Fruit fly (Drosophila melanogaster) whole organism, prepupa: ENCODE results near the gene Ski6.

Source experiments
- Blimp-1 ChIP-seq: fragments of 200-800 bp; sonication (Bioruptor generic); optimal IDR thresholded peaks from 3 replicates; lab custom pipeline; 2017; ENCODE audit warnings: missing biosample characterization, missing genetic modification characterization, mild to moderate bottlenecking, moderate library complexity, missing genetic modification reagents
- CG10631 ChIP-seq: fragments of 200-800 bp; sonication (Bioruptor generic); optimal IDR thresholded peaks from 2 replicates; lab custom pipeline; 2016; ENCODE audit warnings: missing biosample characterization, missing genetic modification characterization
- CG10669 ChIP-seq: fragments of 200-800 bp; sonication (Bioruptor generic); optimal IDR thresholded peaks from 3 replicates; lab custom pipeline; 2018; ENCODE audit warnings: missing biosample characterization, mild to moderate bottlenecking, missing genetic modification characterization, moderate library complexity
- CG11294 ChIP-seq: fragments of 200-800 bp; sonication (Bioruptor generic); IDR thresholded peaks from 2 replicates; pipeline ENCODE4 v1.3.6; 2022; ENCODE audit warnings: missing biosample characterization, missing genetic modification characterization
- CG11762 ChIP-seq: fragments of 200-800 bp; sonication (Bioruptor generic); optimal IDR thresholded peaks from 3 replicates; lab custom pipeline; 2016; ENCODE audit warnings: missing biosample characterization, missing genetic modification characterization; ENCODE audit not compliant: insufficient read depth
- CG11902 ChIP-seq: fragments of 200-800 bp; sonication (Bioruptor generic); optimal IDR thresholded peaks from 3 replicates; lab custom pipeline; 2016; ENCODE audit warnings: missing biosample characterization, missing genetic modification characterization
- CG15336 ChIP-seq: fragments of 200-800 bp; sonication (Bioruptor generic); IDR thresholded peaks from 2 replicates; pipeline ENCODE4 v1.3.6; 2022; ENCODE audit warnings: missing biosample characterization, missing genetic modification characterization
- CG1621 ChIP-seq: fragments of 200-800 bp; sonication (Bioruptor generic); optimal IDR thresholded peaks from 3 replicates; lab custom pipeline; 2018; ENCODE audit warnings: missing biosample characterization, mild to moderate bottlenecking, missing genetic modification characterization
- CG16779 ChIP-seq: fragments of 200-800 bp; sonication (Bioruptor generic); optimal IDR thresholded peaks from 3 replicates; lab custom pipeline; 2017; ENCODE audit warnings: missing biosample characterization, mild to moderate bottlenecking, missing genetic modification characterization
- CG3032 ChIP-seq: fragments of 200-800 bp; optimal IDR thresholded peaks from 2 replicates; lab custom pipeline; 2019; ENCODE audit warnings: missing biosample characterization, mild to moderate bottlenecking, missing genetic modification characterization, moderate library complexity
- CG32006 ChIP-seq: fragments of 200-800 bp; sonication (Bioruptor generic); optimal IDR thresholded peaks from 3 replicates; lab custom pipeline; 2017; ENCODE audit warnings: missing biosample characterization, mild to moderate bottlenecking, missing genetic modification characterization
- CG34406 ChIP-seq: fragments of 200-800 bp; sonication (Bioruptor generic); optimal IDR thresholded peaks from 3 replicates; lab custom pipeline; 2016; ENCODE audit warnings: missing biosample characterization, missing genetic modification characterization
- CG3919 ChIP-seq: fragments of 200-800 bp; sonication (Bioruptor generic); optimal IDR thresholded peaks from 3 replicates; lab custom pipeline; 2016; ENCODE audit warnings: missing biosample characterization, missing genetic modification characterization
- CG4318 ChIP-seq: fragments of 200-800 bp; sonication (Bioruptor generic); optimal IDR thresholded peaks from 3 replicates; lab custom pipeline; 2017; ENCODE audit warnings: missing biosample characterization, mild to moderate bottlenecking, missing genetic modification characterization
- CG6163 ChIP-seq: fragments of 200-800 bp; sonication (Bioruptor generic); IDR thresholded peaks from 3 replicates; pipeline ENCODE4 v1.3.6; 2022; ENCODE audit warnings: missing biosample characterization, missing genetic modification characterization
- CG6276 ChIP-seq: fragments of 200-800 bp; sonication (Bioruptor generic); optimal IDR thresholded peaks from 2 replicates; lab custom pipeline; 2017; ENCODE audit warnings: missing biosample characterization, mild to moderate bottlenecking, missing genetic modification characterization
- CG6792 ChIP-seq: fragments of 200-800 bp; sonication (Bioruptor generic); optimal IDR thresholded peaks from 3 replicates; lab custom pipeline; 2016; ENCODE audit warnings: missing biosample characterization, missing genetic modification characterization
- CG6808 ChIP-seq: fragments of 200-800 bp; sonication (Bioruptor generic); optimal IDR thresholded peaks from 3 replicates; lab custom pipeline; 2017; ENCODE audit warnings: missing biosample characterization, missing genetic modification characterization, mild to moderate bottlenecking, moderate library complexity, missing genetic modification reagents
- CG6854 ChIP-seq: fragments of 200-800 bp; sonication (Bioruptor generic); optimal IDR thresholded peaks from 2 replicates; lab custom pipeline; 2017; ENCODE audit warnings: missing biosample characterization, mild to moderate bottlenecking, missing genetic modification characterization
- CG7368 ChIP-seq: fragments of 200-800 bp; sonication (Bioruptor generic); optimal IDR thresholded peaks from 3 replicates; lab custom pipeline; 2016; ENCODE audit warnings: missing biosample characterization, missing genetic modification characterization
- CG8119 ChIP-seq: fragments of 200-800 bp; sonication (Bioruptor generic); IDR thresholded peaks from 3 replicates; pipeline ENCODE4 v1.3.6; 2022; ENCODE audit warnings: missing biosample characterization, missing genetic modification characterization
- CG8319 ChIP-seq: fragments of 200-800 bp; sonication (Bioruptor generic); optimal IDR thresholded peaks from 3 replicates; lab custom pipeline; 2016; ENCODE audit warnings: missing biosample characterization, missing genetic modification characterization
- CG8632 ChIP-seq: fragments of 200-800 bp; sonication (Bioruptor generic); optimal IDR thresholded peaks from 3 replicates; lab custom pipeline; 2016; ENCODE audit warnings: missing biosample characterization, missing genetic modification characterization
- CG9139 ChIP-seq: fragments of 200-800 bp; sonication (Bioruptor generic); optimal IDR thresholded peaks from 3 replicates; lab custom pipeline; 2017; ENCODE audit warnings: missing biosample characterization, mild to moderate bottlenecking, missing genetic modification characterization
- Eip78C ChIP-seq: fragments of 200-800 bp; sonication (Bioruptor generic); peaks from one replicate; lab custom pipeline; 2016; ENCODE audit warnings: missing biosample characterization, missing genetic modification characterization
- Eip93F ChIP-seq: fragments of 200-800 bp; sonication (Bioruptor generic); optimal IDR thresholded peaks from 2 replicates; lab custom pipeline; 2016; ENCODE audit warnings: missing biosample characterization, mild to moderate bottlenecking, missing genetic modification characterization
- Ets21C ChIP-seq: fragments of 200-800 bp; sonication (Bioruptor generic); optimal IDR thresholded peaks from 3 replicates; lab custom pipeline; 2016; ENCODE audit warnings: missing biosample characterization, missing genetic modification characterization
- Gug ChIP-seq: fragments of 200-800 bp; sonication (Bioruptor generic); IDR thresholded peaks from 2 replicates; pipeline ENCODE4 v1.3.6; 2022; ENCODE audit warnings: missing biosample characterization, missing genetic modification characterization
- Hr38 ChIP-seq: sonication (Bioruptor generic); optimal IDR thresholded peaks from 2 replicates; lab custom pipeline; 2016; ENCODE audit warnings: missing biosample characterization, missing genetic modification characterization
- Hr39 ChIP-seq: fragments of 200-800 bp; sonication (Bioruptor generic); optimal IDR thresholded peaks from 2 replicates; lab custom pipeline; 2016; ENCODE audit warnings: missing biosample characterization, missing genetic modification characterization
- Hr4 ChIP-seq: fragments of 200-800 bp; sonication (Bioruptor generic); optimal IDR thresholded peaks from 3 replicates; lab custom pipeline; 2016; ENCODE audit warnings: missing biosample characterization, missing genetic modification characterization
- Lpt ChIP-seq: fragments of 200-800 bp; sonication (Bioruptor generic); optimal IDR thresholded peaks from 3 replicates; lab custom pipeline; 2016; ENCODE audit warnings: missing biosample characterization, missing genetic modification characterization
- Met ChIP-seq: fragments of 200-800 bp; sonication (Bioruptor generic); optimal IDR thresholded peaks from 3 replicates; lab custom pipeline; 2016; ENCODE audit warnings: missing biosample characterization, missing genetic modification characterization
- OdsH ChIP-seq: fragments of 200-800 bp; sonication (Bioruptor generic); optimal IDR thresholded peaks from 3 replicates; lab custom pipeline; 2016; ENCODE audit warnings: missing biosample characterization, missing genetic modification characterization
- Smox ChIP-seq: fragments of 200-800 bp; sonication (Bioruptor generic); optimal IDR thresholded peaks from 3 replicates; lab custom pipeline; 2016; ENCODE audit warnings: missing biosample characterization, missing genetic modification characterization
- Sox14 ChIP-seq: fragments of 200-800 bp; sonication (Bioruptor generic); optimal IDR thresholded peaks from 3 replicates; lab custom pipeline; 2016; ENCODE audit warnings: missing biosample characterization, missing genetic modification characterization
- Sox15 ChIP-seq: fragments of 200-800 bp; sonication (Bioruptor generic); optimal IDR thresholded peaks from 3 replicates; lab custom pipeline; 2016; ENCODE audit warnings: missing biosample characterization, missing genetic modification characterization
- achi ChIP-seq: fragments of 200-800 bp; sonication (Bioruptor generic); optimal IDR thresholded peaks from 3 replicates; lab custom pipeline; 2016; ENCODE audit warnings: missing biosample characterization, missing genetic modification characterization
- acj6 ChIP-seq: fragments of 200-800 bp; sonication (Bioruptor generic); optimal IDR thresholded peaks from 3 replicates; lab custom pipeline; 2016; ENCODE audit warnings: missing biosample characterization, missing genetic modification characterization
- cyc ChIP-seq: fragments of 200-800 bp; sonication (Bioruptor generic); optimal IDR thresholded peaks from 3 replicates; lab custom pipeline; 2016; ENCODE audit warnings: missing biosample characterization, missing genetic modification characterization
- dac ChIP-seq: fragments of 200-800 bp; sonication (Bioruptor generic); optimal IDR thresholded peaks from 2 replicates; lab custom pipeline; 2017; ENCODE audit warnings: missing biosample characterization, mild to moderate bottlenecking, missing genetic modification characterization
- dsx ChIP-seq: fragments of 200-800 bp; optimal IDR thresholded peaks from 3 replicates; lab custom pipeline; 2019; ENCODE audit warnings: missing biosample characterization, mild to moderate bottlenecking, missing genetic modification characterization, moderate library complexity; ENCODE audit not compliant: poor library complexity, severe bottlenecking
- eg ChIP-seq: fragments of 200-800 bp; sonication (Bioruptor generic); IDR thresholded peaks from 3 replicates; pipeline ENCODE4 v1.3.6; 2022; ENCODE audit warnings: missing biosample characterization, missing genetic modification characterization
- esn ChIP-seq: fragments of 200-800 bp; sonication (Bioruptor generic); optimal IDR thresholded peaks from 2 replicates; lab custom pipeline; 2016; ENCODE audit warnings: missing biosample characterization, mild to moderate bottlenecking, missing genetic modification characterization, moderate library complexity
- fd59A ChIP-seq: fragments of 200-800 bp; sonication (Bioruptor generic); optimal IDR thresholded peaks from 2 replicates; lab custom pipeline; 2017; ENCODE audit warnings: missing biosample characterization, mild to moderate bottlenecking, missing genetic modification characterization, missing genetic modification reagents
- fd85E ChIP-seq: fragments of 200-800 bp; sonication (Bioruptor generic); optimal IDR thresholded peaks from 3 replicates; lab custom pipeline; 2016; ENCODE audit warnings: missing biosample characterization, missing genetic modification characterization
- lz ChIP-seq: fragments of 200-800 bp; sonication (Bioruptor generic); optimal IDR thresholded peaks from 3 replicates; lab custom pipeline; 2016; ENCODE audit warnings: missing biosample characterization, missing genetic modification characterization
- net ChIP-seq: fragments of 200-800 bp; sonication (Bioruptor generic); optimal IDR thresholded peaks from 3 replicates; lab custom pipeline; 2016; ENCODE audit warnings: missing biosample characterization, missing genetic modification characterization
- pdm3 ChIP-seq: fragments of 200-800 bp; sonication (Bioruptor generic); optimal IDR thresholded peaks from 3 replicates; lab custom pipeline; 2016; ENCODE audit warnings: missing biosample characterization, missing genetic modification characterization
- salr ChIP-seq, 2 experiments: fragments of 200-800 bp; sonication (Bioruptor generic); optimal IDR thresholded peaks; 3 replicates each; lab custom pipeline; 2016 to 2018; ENCODE audit warnings: missing biosample characterization in 2 of 2, missing genetic modification characterization in 2 of 2, mild to moderate bottlenecking in 1 of 2
- spab ChIP-seq: fragments of 200-800 bp; sonication (Bioruptor generic); optimal IDR thresholded peaks from 2 replicates; lab custom pipeline; 2017; ENCODE audit warnings: missing biosample characterization, mild to moderate bottlenecking, missing genetic modification characterization, missing genetic modification reagents
- ss ChIP-seq, 2 experiments: fragments of 200-800 bp; sonication (Bioruptor generic); optimal IDR thresholded peaks; 2 replicates in 1 of 2; 3 replicates in 1 of 2; lab custom pipeline; 2017 to 2018; ENCODE audit warnings: mild to moderate bottlenecking in 2 of 2, missing biosample characterization in 2 of 2, missing genetic modification characterization in 2 of 2, moderate library complexity in 1 of 2
- vri ChIP-seq: fragments of 200-800 bp; sonication (Bioruptor generic); optimal IDR thresholded peaks from 3 replicates; lab custom pipeline; 2016; ENCODE audit warnings: missing biosample characterization, mild to moderate bottlenecking, missing genetic modification characterization

Gene Ski6

dm6 chr2L:13191894-13192293 lies 30.3 kb downstream of the Ski6 start, which contains the start of the genes CG16974 and Edem2:
Gene CG16974, minus strand, starts transcription at chr2L:13191979.
Gene Edem2, plus strand, starts transcription at chr2L:13192201.
- TF ChIP-seq ss (GFP tag; optimal IDR thresholded peaks at IDR 0.05; lab: Kevin White, UChicago) (no peak), achi (GFP tag; lab: Kevin White, UChicago) (no peak), CG9139 (no peak), CG15336 (GFP tag; lab: Robert Waterston, UW) (no peak), CG16779 (tag; lab: Kevin White, UChicago) (no peak), CG6854 (GFP tag; lab: Kevin White, UChicago) (peak; percentile 17), CG3032 (tag; lab: Kevin White, UChicago) (peak; percentile 56), CG32006 (GFP tag; lab: Kevin White, UChicago) (no peak), CG34406 (no peak), pdm3 (no peak), Gug (GFP tag; lab: Robert Waterston, UW) (0 out of 2 replicates have a peak, but pooled peaks have one; percentile 8), CG10669 (no peak), esn (GFP tag; lab: Kevin White, UChicago) (peak; percentile 77), CG3919 (GFP tag; lab: Kevin White, UChicago) (no peak), cyc (GFP tag; lab: Kevin White, UChicago) (peak; percentile 61), lz (GFP tag; lab: Kevin White, UChicago) (no peak), eg (GFP tag; lab: Robert Waterston, UW) (peak; percentile 60; the same call in 2 of the 3 replicates), CG8319 (GFP tag; lab: Kevin White, UChicago) (no peak), Lpt (GFP tag; lab: Kevin White, UChicago) (no peak), CG4318 (GFP tag; lab: Kevin White, UChicago) (no peak), fd85E (no peak), Eip93F (peak; percentile 68), Ets21C (peak; percentile 56), Met (GFP tag; lab: Kevin White, UChicago) (no peak), Sox14 (GFP tag; lab: Kevin White, UChicago) (no peak), Blimp-1 (no peak), fd59A (GFP tag; lab: Kevin White, UChicago) (peak; percentile 3), CG7368 (GFP tag; lab: Kevin White, UChicago) (no peak), OdsH (no peak), Hr39 (no peak), Hr4 (GFP tag; lab: Kevin White, UChicago) (no peak), spab (no peak), CG11294 (0 out of 2 replicates have a peak, but pooled peaks have one; percentile 30), Hr38 (GFP tag; lab: Kevin White, UChicago) (no peak), dsx (GFP tag; lab: Kevin White, UChicago) (no peak), CG1621 (tag; lab: Kevin White, UChicago) (no peak), CG6163 (GFP tag; lab: Robert Waterston, UW) (peak; percentile 49; the same call in 2 of the 3 replicates), Eip78C (GFP tag; lab: Kevin White, UChicago) (no peak), vri (GFP tag; lab: Kevin White, UChicago) (peak; percentile 69), CG6276 (no peak), salr (GFP tag; optimal IDR thresholded peaks at IDR 0.05; lab: Kevin White, UChicago) (no peak), CG6808 (GFP tag; lab: Kevin White, UChicago) (no peak), net (GFP tag; lab: Kevin White, UChicago) (no peak), CG10631 (GFP tag; lab: Kevin White, UChicago) (no peak), CG8632 (no peak), dac (GFP tag; lab: Kevin White, UChicago) (no peak), CG6792 (GFP tag; lab: Kevin White, UChicago) (no peak), acj6 (no peak), CG8119 (GFP tag; lab: Robert Waterston, UW) (peak; percentile 37; the same call in 1 of the 3 replicates), CG11762 (GFP tag; lab: Kevin White, UChicago) (no peak), CG11902 (peak; percentile 39), Sox15 (GFP tag; lab: Kevin White, UChicago) (peak; percentile 55), Smox (GFP tag; lab: Kevin White, UChicago) (no peak)
